Fruit fly (Drosophila melanogaster): ENCODE measurements around the gene Hsc70-2.

DNA sequence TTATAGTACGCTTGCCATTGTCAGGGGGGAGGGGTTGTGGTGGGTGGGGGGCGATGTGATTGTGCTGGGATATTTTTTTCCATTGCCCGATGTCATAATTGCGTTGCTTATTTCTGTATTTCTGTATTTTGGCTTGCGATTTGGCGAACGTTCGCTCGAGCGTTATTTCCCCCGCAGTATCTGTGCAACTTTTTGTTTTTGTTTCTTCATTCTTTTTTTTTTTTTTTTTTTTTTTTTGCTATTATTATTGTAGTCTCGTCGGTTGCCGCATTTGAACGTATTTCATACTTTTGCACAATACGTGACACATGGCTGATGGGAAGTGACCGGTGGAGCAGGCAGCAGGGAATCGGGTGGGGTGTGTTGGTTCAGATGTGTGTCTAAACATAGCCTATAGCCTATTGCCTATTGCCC, 26.9 kb upstream of the Hsc70-2 start:
- TF ChIP-seq sv (GFP tag; optimal IDR thresholded peaks at IDR 0.05) (no peak), tai (GFP tag; optimal IDR thresholded peaks at IDR 0.05) (no peak)

All from whole organism, wandering third instar larva.